Worm (Caenorhabditis elegans) whole organism, mixed stage, embryonic: ENCODE data around the gene F32D8.12.

Experiments used
- M03D4.4 ChIP-seq: sonication (generic microtip); optimal IDR thresholded peaks from 2 replicates; lab custom pipeline; 2017; ENCODE audit warnings: mild to moderate bottlenecking, missing genetic modification characterization, missing compliant biosample characterization
- bed-3 ChIP-seq: fragments of 200-800 bp; sonication (Bioruptor generic); optimal IDR thresholded peaks from 3 replicates; lab custom pipeline; 2018; ENCODE audit warnings: mild to moderate bottlenecking, missing genetic modification characterization, moderate library complexity, missing compliant biosample characterization
- blmp-1 ChIP-seq: fragments of 150-350 bp; optimal IDR thresholded peaks from 2 replicates; lab custom pipeline; 2014; ENCODE audit warnings: missing biosample characterization, missing genetic modification characterization
- ceh-39 ChIP-seq: fragments of 150-350 bp; optimal IDR thresholded peaks from 2 replicates; lab custom pipeline; 2014; ENCODE audit warnings: missing biosample characterization, missing genetic modification characterization
- ceh-43 ChIP-seq: fragments of 200-800 bp; sonication (Bioruptor generic); optimal IDR thresholded peaks from 2 replicates; lab custom pipeline; 2018; ENCODE audit warnings: mild to moderate bottlenecking, missing genetic modification characterization, moderate library complexity, missing compliant biosample characterization
- ceh-83 ChIP-seq: fragments of 200-800 bp; sonication (Bioruptor generic); optimal IDR thresholded peaks from 2 replicates; lab custom pipeline; 2018; ENCODE audit warnings: mild to moderate bottlenecking, missing genetic modification characterization, missing compliant biosample characterization
- ces-1 ChIP-seq: fragments of 150-350 bp; optimal IDR thresholded peaks from 2 replicates; lab custom pipeline; 2014; ENCODE audit warnings: missing biosample characterization, missing genetic modification reagents, missing genetic modification characterization
- cnd-1 ChIP-seq: fragments of 200-800 bp; sonication (Bioruptor generic); optimal IDR thresholded peaks from 2 replicates; lab custom pipeline; 2018; ENCODE audit warnings: mild to moderate bottlenecking, missing genetic modification characterization, missing compliant biosample characterization
- drap-1 ChIP-seq: fragments of 200-800 bp; sonication (Bioruptor generic); optimal IDR thresholded peaks from 3 replicates; lab custom pipeline; 2018; ENCODE audit warnings: mild to moderate bottlenecking, missing genetic modification characterization, missing compliant biosample characterization
- elt-1 ChIP-seq: sonication (generic microtip); optimal IDR thresholded peaks from 2 replicates; lab custom pipeline; 2017; ENCODE audit warnings: missing genetic modification characterization, mild to moderate bottlenecking, missing compliant biosample characterization, antibody characterized with exemption, moderate library complexity, borderline replicate concordance; ENCODE audit not compliant: insufficient read depth
- elt-3 ChIP-seq: fragments of 150-350 bp; optimal IDR thresholded peaks from 2 replicates; lab custom pipeline; 2014; ENCODE audit warnings: missing biosample characterization, missing genetic modification characterization
- flh-1 ChIP-seq: fragments of 200-800 bp; sonication (Bioruptor generic); optimal IDR thresholded peaks from 2 replicates; lab custom pipeline; 2018; ENCODE audit warnings: mild to moderate bottlenecking, missing genetic modification characterization, moderate library complexity, missing compliant biosample characterization
- ham-2 ChIP-seq: fragments of 200-800 bp; sonication (Bioruptor generic); optimal IDR thresholded peaks from 2 replicates; lab custom pipeline; 2018; ENCODE audit warnings: mild to moderate bottlenecking, missing genetic modification characterization, missing compliant biosample characterization
- hlh-1 ChIP-seq: fragments of 150-350 bp; optimal IDR thresholded peaks from 2 replicates; lab custom pipeline; 2014; ENCODE audit warnings: missing biosample characterization, missing genetic modification reagents, missing genetic modification characterization
- lin-13 ChIP-seq: fragments of 150-350 bp; optimal IDR thresholded peaks from 2 replicates; lab custom pipeline; 2014; ENCODE audit warnings: missing biosample characterization, missing genetic modification characterization
- lin-32 ChIP-seq: fragments of 200-800 bp; sonication (Bioruptor generic); optimal IDR thresholded peaks from 2 replicates; lab custom pipeline; 2018; ENCODE audit warnings: mild to moderate bottlenecking, missing genetic modification characterization, missing compliant biosample characterization
- lsy-2 ChIP-seq: fragments of 150-350 bp; optimal IDR thresholded peaks from 2 replicates; lab custom pipeline; 2014; ENCODE audit warnings: missing biosample characterization, missing genetic modification characterization
- mab-5 ChIP-seq: fragments of 150-350 bp; optimal IDR thresholded peaks from 2 replicates; lab custom pipeline; 2014; ENCODE audit warnings: missing biosample characterization, missing genetic modification characterization
- mep-1 ChIP-seq: fragments of 150-350 bp; optimal IDR thresholded peaks from 2 replicates; lab custom pipeline; 2017; ENCODE audit warnings: missing biosample characterization, missing genetic modification reagents, missing genetic modification characterization, inconsistent platforms
- mls-2 ChIP-seq: sonication (generic microtip); optimal IDR thresholded peaks from 2 replicates; lab custom pipeline; 2016; ENCODE audit warnings: mild to moderate bottlenecking, missing genetic modification characterization, moderate library complexity, missing compliant biosample characterization
- nhr-12 ChIP-seq: fragments of 150-350 bp; optimal IDR thresholded peaks from 2 replicates; lab custom pipeline; 2014; ENCODE audit warnings: missing biosample characterization, missing genetic modification characterization
- nhr-2 ChIP-seq: fragments of 150-350 bp; optimal IDR thresholded peaks from 2 replicates; lab custom pipeline; 2014; ENCODE audit warnings: missing biosample characterization, missing genetic modification characterization
- nhr-237 ChIP-seq: fragments of 150-350 bp; optimal IDR thresholded peaks from 2 replicates; lab custom pipeline; 2014; ENCODE audit warnings: missing biosample characterization, missing genetic modification characterization
- nhr-28 ChIP-seq: fragments of 150-350 bp; optimal IDR thresholded peaks from 2 replicates; lab custom pipeline; 2014; ENCODE audit warnings: missing biosample characterization, missing genetic modification characterization
- nhr-76 ChIP-seq: sonication (generic microtip); optimal IDR thresholded peaks from 2 replicates; lab custom pipeline; 2017; ENCODE audit warnings: missing biosample characterization, missing genetic modification characterization
- pha-4 ChIP-seq: fragments of 150-350 bp; optimal IDR thresholded peaks from 2 replicates; lab custom pipeline; 2018; ENCODE audit warnings: missing biosample characterization, missing genetic modification reagents, missing genetic modification characterization
- sem-2 ChIP-seq: fragments of 200-800 bp; sonication (Bioruptor generic); optimal IDR thresholded peaks from 2 replicates; lab custom pipeline; 2018; ENCODE audit warnings: mild to moderate bottlenecking, missing genetic modification characterization, missing compliant biosample characterization
- snpc-4 ChIP-seq: fragments of 150-350 bp; optimal IDR thresholded peaks from 2 replicates; lab custom pipeline; 2014; ENCODE audit warnings: missing biosample characterization, missing genetic modification characterization
- sptf-1 ChIP-seq: sonication (generic microtip); optimal IDR thresholded peaks from 2 replicates; lab custom pipeline; 2017; ENCODE audit warnings: mild to moderate bottlenecking, missing genetic modification characterization, moderate library complexity, missing compliant biosample characterization
- tbx-8 ChIP-seq: fragments of 200-800 bp; sonication (Bioruptor generic); optimal IDR thresholded peaks from 2 replicates; lab custom pipeline; 2018; ENCODE audit warnings: mild to moderate bottlenecking, missing genetic modification characterization, moderate library complexity, missing compliant biosample characterization
- unc-120 ChIP-seq: sonication (generic microtip); optimal IDR thresholded peaks from 2 replicates; lab custom pipeline; 2017; ENCODE audit warnings: missing genetic modification characterization, missing compliant biosample characterization; ENCODE audit not compliant: poor library complexity, severe bottlenecking
- unc-39 ChIP-seq: fragments of 150-350 bp; optimal IDR thresholded peaks from 2 replicates; lab custom pipeline; 2014; ENCODE audit warnings: missing biosample characterization, missing genetic modification characterization
- unc-62 ChIP-seq: fragments of 150-350 bp; optimal IDR thresholded peaks from 2 replicates; lab custom pipeline; 2014; ENCODE audit warnings: missing biosample characterization, missing genetic modification reagents, missing genetic modification characterization
- zip-8 ChIP-seq: fragments of 150-350 bp; optimal IDR thresholded peaks from 2 replicates; lab custom pipeline; 2014; ENCODE audit warnings: missing biosample characterization, missing genetic modification characterization
- ztf-11 ChIP-seq: fragments of 150-350 bp; optimal IDR thresholded peaks from 2 replicates; lab custom pipeline; 2014; ENCODE audit warnings: missing biosample characterization, missing genetic modification characterization

F32D8.12 gene

ce11 chrV:10890980-10891379 lies at the start of gene F32D8.12:
Gene F32D8.12 (minus strand): TSS chrV:10891027.
- no peak for TF ChIP-seq zip-8 (tag; lab: Kevin White, UChicago)

- no peak for TF ChIP-seq nhr-237
- no peak for TF ChIP-seq flh-1
- peak; percentile 68 for TF ChIP-seq nhr-2 (tag; lab: Kevin White, UChicago)
- TF ChIP-seq ceh-43 (GFP tag; lab: Kevin White, UChicago) = no peak
- TF ChIP-seq unc-120 = peak; percentile 34
- peak; percentile 9 for TF ChIP-seq hlh-1 (tag; lab: Kevin White, UChicago)
- peak; percentile 20 for TF ChIP-seq drap-1 (GFP tag; lab: Kevin White, UChicago)
- TF ChIP-seq mab-5 = no peak
- TF ChIP-seq M03D4.4 (tag; lab: Kevin White, UChicago) = no peak
- TF ChIP-seq unc-39 (tag; lab: Kevin White, UChicago) = no peak
- TF ChIP-seq ceh-39 (tag; lab: Kevin White, UChicago) = peak; percentile 43
- no peak for TF ChIP-seq lin-13 (tag; lab: Kevin White, UChicago)
- peak; percentile 22 for TF ChIP-seq lsy-2 (tag; lab: Kevin White, UChicago)
- TF ChIP-seq elt-3 (tag; lab: Kevin White, UChicago) = no peak
- TF ChIP-seq ham-2 (GFP tag; lab: Kevin White, UChicago) = peak; percentile 39
- TF ChIP-seq mep-1 = peak; percentile 50
- TF ChIP-seq ztf-11 = no peak
- TF ChIP-seq unc-62 (GFP tag; lab: Kevin White, UChicago) = peak; percentile 75
- TF ChIP-seq ces-1 = peak; percentile 58
- TF ChIP-seq cnd-1 (tag; lab: Kevin White, UChicago) = no peak
- peak; percentile 14 for TF ChIP-seq blmp-1 (tag; lab: Kevin White, UChicago)
- no peak for TF ChIP-seq lin-32
- no peak for TF ChIP-seq elt-1
- TF ChIP-seq mls-2 (tag; lab: Kevin White, UChicago) = no peak
- no peak for TF ChIP-seq tbx-8 (GFP tag; lab: Kevin White, UChicago)
- no peak for TF ChIP-seq ceh-83 (GFP tag; lab: Kevin White, UChicago)
- no peak for TF ChIP-seq nhr-12 (tag; lab: Kevin White, UChicago)
- TF ChIP-seq snpc-4 = no peak
- TF ChIP-seq nhr-28 (tag; lab: Kevin White, UChicago) = no peak
- TF ChIP-seq zip-8 (tag; lab: Kevin White, UChicago) = peak; percentile 66
- peak; percentile 4 for TF ChIP-seq pha-4 (tag; lab: Kevin White, UChicago)
- TF ChIP-seq sptf-1 (tag; lab: Kevin White, UChicago) = no peak
- no peak for TF ChIP-seq bed-3 (GFP tag; lab: Kevin White, UChicago)
- no peak for TF ChIP-seq sem-2 (GFP tag; lab: Kevin White, UChicago)
- no peak for TF ChIP-seq nhr-76 (tag; lab: Kevin White, UChicago)
Observed at ce11 chrV:10940571-10940991, 49.8 kb upstream of the F32D8.12 start.

- TF ChIP-seq lin-13 (tag; lab: Kevin White, UChicago) (no peak), elt-1 (peak; percentile 6)
Observed at ce11 chrV:10939990-10940570, 49.3 kb upstream of the F32D8.12 start.

ce11 chrV:10938739-10939138 lies 47.9 kb upstream of the F32D8.12 start, which contains the start of gene F17C11.11:
Gene F17C11.11 (minus strand): TSS chrV:10938817.
- TF ChIP-seq hlh-1 (tag; lab: Kevin White, UChicago) (peak; percentile 5), nhr-12 (tag; lab: Kevin White, UChicago) (no peak)
- TF ChIP-seq, all 35 proteins: peak for 1
